Fruit fly (Drosophila melanogaster) whole organism, embryonic: ENCODE data around the gene Roc1b.

Source experiments
- CG11723 ChIP-seq: fragments of 200-800 bp; sonication (Bioruptor generic); optimal IDR thresholded peaks from 2 replicates; lab custom pipeline; 2017; ENCODE audit warnings: missing biosample characterization, mild to moderate bottlenecking, missing genetic modification characterization
- CG3838 ChIP-seq: fragments of 200-800 bp; sonication (Bioruptor generic); optimal IDR thresholded peaks from 3 replicates; lab custom pipeline; 2016; ENCODE audit warnings: missing biosample characterization, missing genetic modification characterization
- CkIIα-i1 ChIP-seq: fragments of 200-800 bp; sonication (Bioruptor generic); IDR thresholded peaks from 2 replicates; pipeline ENCODE4 v1.3.6; 2022; ENCODE audit warnings: missing biosample characterization, missing genetic modification characterization
- E2f1 ChIP-seq: fragments of 200-800 bp; sonication (Bioruptor generic); IDR thresholded peaks from 2 replicates; pipeline ENCODE4 v1.3.6; 2022; ENCODE audit warnings: missing biosample characterization, missing genetic modification characterization
- az2 ChIP-seq: fragments of 200-800 bp; sonication (Bioruptor generic); optimal IDR thresholded peaks from 3 replicates; lab custom pipeline; 2016; ENCODE audit warnings: missing biosample characterization, missing genetic modification characterization
- dan ChIP-seq: fragments of 200-800 bp; sonication (Bioruptor generic); IDR thresholded peaks from 2 replicates; pipeline ENCODE4 v1.3.6; 2022; ENCODE audit warnings: missing biosample characterization, missing genetic modification characterization
- slou ChIP-seq: fragments of 200-800 bp; sonication (Bioruptor generic); optimal IDR thresholded peaks from 3 replicates; lab custom pipeline; 2016; ENCODE audit warnings: missing biosample characterization, missing genetic modification characterization
- tna ChIP-seq: fragments of 200-800 bp; sonication (Bioruptor generic); IDR thresholded peaks from 2 replicates; pipeline ENCODE4 v1.3.6; 2022; ENCODE audit warnings: missing biosample characterization, missing genetic modification characterization; ENCODE audit not compliant: partially characterized antibody
- yki ChIP-seq: fragments of >200 bp; optimal IDR thresholded peaks from 3 replicates; lab custom pipeline; 2018

DNA sequence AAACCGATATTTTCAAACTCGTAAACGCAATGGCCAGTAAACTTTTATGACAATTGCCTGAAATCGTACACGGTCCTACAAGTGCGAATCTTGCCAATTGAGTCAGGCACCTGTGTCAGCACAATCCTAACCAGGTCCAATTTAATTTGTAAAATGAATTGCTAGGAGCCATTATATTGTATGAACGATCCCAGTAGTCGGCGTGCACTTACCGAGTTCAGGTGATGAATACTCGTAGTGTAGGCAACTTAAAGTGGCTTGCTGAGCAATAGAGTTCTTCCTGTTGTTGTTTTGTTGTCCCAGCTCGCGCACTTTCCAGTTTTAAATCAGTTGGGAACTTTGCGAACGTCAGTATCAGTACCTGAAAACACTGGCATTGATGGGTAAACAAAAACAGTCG lies 17.2 kb upstream of the Roc1b start:
- TF ChIP-seq tna (GFP tag; lab: Robert Waterston, UW) (no peak), CG11723 (GFP tag; lab: Kevin White, UChicago) (no peak), az2 (no peak), CkIIα-i1 (no peak), CG3838 (GFP tag; lab: Kevin White, UChicago) (no peak), dan (GFP tag; lab: Robert Waterston, UW) (no peak), slou (no peak), E2f1 (GFP tag; lab: Robert Waterston, UW) (no peak), yki (lab: Kevin White, UChicago) (no peak)
